Fruit fly (Drosophila melanogaster) whole organism, embryonic: ENCODE results near the gene CG16749.

Experiments
- ATbp ChIP-seq: fragments of 200-800 bp; sonication (Bioruptor generic); optimal IDR thresholded peaks from 2 replicates; lab custom pipeline; 2017; ENCODE audit warnings: missing biosample characterization, mild to moderate bottlenecking, missing genetic modification characterization, missing genetic modification reagents
- Adf1 ChIP-seq: fragments of 200-800 bp; sonication (Bioruptor generic); IDR thresholded peaks from 2 replicates; pipeline ENCODE4 v1.3.6; 2022; ENCODE audit warnings: missing biosample characterization, missing genetic modification characterization
- BEAF-32 ChIP-seq: fragments of 200-800 bp; sonication (Bioruptor generic); optimal IDR thresholded peaks from 3 replicates; lab custom pipeline; 2017; ENCODE audit warnings: missing biosample characterization, missing genetic modification characterization, mild to moderate bottlenecking, moderate library complexity, missing genetic modification reagents
- Bdp1 ChIP-seq: fragments of 200-800 bp; sonication (Bioruptor generic); optimal IDR thresholded peaks from 3 replicates; lab custom pipeline; 2016; ENCODE audit warnings: missing biosample characterization, missing genetic modification characterization
- Bgb ChIP-seq: fragments of 200-800 bp; sonication (Bioruptor generic); IDR thresholded peaks from 2 replicates; pipeline ENCODE4 v1.3.6; 2022; ENCODE audit warnings: missing biosample characterization, missing genetic modification characterization; ENCODE audit not compliant: partially characterized antibody
- CG11398 ChIP-seq: fragments of 200-800 bp; sonication (Bioruptor generic); optimal IDR thresholded peaks from 2 replicates; lab custom pipeline; 2016; ENCODE audit warnings: missing biosample characterization, missing genetic modification characterization
- CG11504 ChIP-seq: fragments of 200-800 bp; sonication (Bioruptor generic); optimal IDR thresholded peaks from 3 replicates; lab custom pipeline; 2019; ENCODE audit warnings: missing biosample characterization, mild to moderate bottlenecking, missing genetic modification characterization, moderate library complexity
- CG11560 ChIP-seq: fragments of 200-800 bp; sonication (Bioruptor generic); IDR thresholded peaks from 3 replicates; pipeline ENCODE4 v1.3.6; 2022; ENCODE audit warnings: missing biosample characterization, missing genetic modification characterization
- CG12071 ChIP-seq: fragments of 200-800 bp; sonication (Bioruptor generic); optimal IDR thresholded peaks from 3 replicates; lab custom pipeline; 2018; ENCODE audit warnings: missing biosample characterization, mild to moderate bottlenecking, missing genetic modification characterization
- CG12104 ChIP-seq: fragments of 200-800 bp; sonication (Bioruptor generic); optimal IDR thresholded peaks from 3 replicates; lab custom pipeline; 2016; ENCODE audit warnings: missing biosample characterization, missing genetic modification characterization
- CG13287 ChIP-seq: fragments of 200-800 bp; sonication (Bioruptor generic); IDR thresholded peaks from 2 replicates; pipeline ENCODE4 v1.3.6; 2022; ENCODE audit warnings: missing biosample characterization, missing genetic modification characterization; ENCODE audit not compliant: partially characterized antibody
- CG14441 ChIP-seq: fragments of 200-800 bp; sonication (Bioruptor generic); IDR thresholded peaks from 2 replicates; pipeline ENCODE4 v1.3.6; 2022; ENCODE audit warnings: missing biosample characterization, missing genetic modification characterization
- CG16815 ChIP-seq: fragments of 200-800 bp; sonication (Bioruptor generic); optimal IDR thresholded peaks from 3 replicates; lab custom pipeline; 2017; ENCODE audit warnings: missing biosample characterization, mild to moderate bottlenecking, missing genetic modification characterization
- CG17361 ChIP-seq: fragments of 200-800 bp; sonication (Bioruptor generic); IDR thresholded peaks from 3 replicates; pipeline ENCODE4 v1.3.6; 2022; ENCODE audit warnings: missing biosample characterization, missing genetic modification characterization
- CG17568 ChIP-seq: fragments of 200-800 bp; sonication (Bioruptor generic); optimal IDR thresholded peaks from 2 replicates; lab custom pipeline; 2018; ENCODE audit warnings: missing biosample characterization, mild to moderate bottlenecking, missing genetic modification characterization, moderate library complexity
- CG2129 ChIP-seq: fragments of 200-800 bp; sonication (Bioruptor generic); IDR thresholded peaks from 2 replicates; pipeline ENCODE4 v1.3.6; 2022; ENCODE audit warnings: missing biosample characterization, missing genetic modification characterization; ENCODE audit not compliant: partially characterized antibody
- CG3995 ChIP-seq: fragments of 200-800 bp; sonication (Bioruptor generic); optimal IDR thresholded peaks from 3 replicates; lab custom pipeline; 2016; ENCODE audit warnings: missing biosample characterization, missing genetic modification characterization
- CG4282 ChIP-seq: fragments of 200-800 bp; sonication (Bioruptor generic); optimal IDR thresholded peaks from 2 replicates; lab custom pipeline; 2016; ENCODE audit warnings: missing biosample characterization, missing genetic modification characterization
- CrebB ChIP-seq: fragments of 200-800 bp; sonication (Bioruptor generic); optimal IDR thresholded peaks from 3 replicates; lab custom pipeline; 2018; ENCODE audit warnings: missing biosample characterization, mild to moderate bottlenecking, missing genetic modification characterization
- Dek ChIP-seq: fragments of 200-800 bp; sonication (Bioruptor generic); optimal IDR thresholded peaks from 3 replicates; lab custom pipeline; 2019; ENCODE audit warnings: missing biosample characterization, mild to moderate bottlenecking, missing genetic modification characterization, moderate library complexity
- Hmx ChIP-seq: fragments of 200-800 bp; sonication (Bioruptor generic); optimal IDR thresholded peaks from 2 replicates; lab custom pipeline; 2016; ENCODE audit warnings: missing biosample characterization, missing genetic modification characterization
- Lhr ChIP-seq: fragments of 200-800 bp; sonication (Bioruptor generic); optimal IDR thresholded peaks from 3 replicates; lab custom pipeline; 2017; ENCODE audit warnings: mild to moderate bottlenecking, missing biosample characterization, missing genetic modification reagents, missing genetic modification characterization
- MTF-1 ChIP-seq: fragments of 200-800 bp; sonication (Bioruptor generic); optimal IDR thresholded peaks from 2 replicates; lab custom pipeline; 2018; ENCODE audit warnings: missing biosample characterization, mild to moderate bottlenecking, missing genetic modification characterization, borderline replicate concordance
- Max ChIP-seq: fragments of 200-800 bp; sonication (Bioruptor generic); optimal IDR thresholded peaks from 2 replicates; lab custom pipeline; 2016; ENCODE audit warnings: missing biosample characterization, mild to moderate bottlenecking, missing genetic modification characterization
- Opbp ChIP-seq: fragments of 200-800 bp; sonication (Bioruptor generic); IDR thresholded peaks from 3 replicates; pipeline ENCODE4 v1.3.6; 2022; ENCODE audit warnings: missing biosample characterization, missing genetic modification characterization; ENCODE audit not compliant: partially characterized antibody
- Sox102F ChIP-seq: fragments of 200-800 bp; sonication (Bioruptor generic); optimal IDR thresholded peaks from 2 replicates; lab custom pipeline; 2018; ENCODE audit warnings: missing biosample characterization, mild to moderate bottlenecking, missing genetic modification characterization, moderate library complexity
- Xrp1 ChIP-seq: fragments of 200-800 bp; sonication (Bioruptor generic); IDR thresholded peaks from 2 replicates; pipeline ENCODE4 v1.3.6; 2022; ENCODE audit warnings: missing biosample characterization, missing genetic modification characterization
- amos ChIP-seq: fragments of 200-800 bp; sonication (Bioruptor generic); IDR thresholded peaks from 2 replicates; pipeline ENCODE4 v1.3.6; 2022; ENCODE audit warnings: missing biosample characterization, missing genetic modification characterization; ENCODE audit not compliant: partially characterized antibody
- ash1 ChIP-seq: fragments of 200-800 bp; sonication (Bioruptor generic); optimal IDR thresholded peaks from 2 replicates; lab custom pipeline; 2018; ENCODE audit warnings: missing biosample characterization, mild to moderate bottlenecking, missing genetic modification characterization
- bsh ChIP-seq, 2 experiments: fragments of 200-800 bp; sonication (Bioruptor generic); optimal IDR thresholded peaks; 2 replicates each; lab custom pipeline; 2017 to 2018; ENCODE audit warnings: mild to moderate bottlenecking in 2 of 2, missing biosample characterization in 2 of 2, missing genetic modification characterization in 2 of 2, moderate library complexity in 1 of 2
- cad ChIP-seq: fragments of >200 bp; optimal IDR thresholded peaks from 2 replicates; lab custom pipeline; 2017; ENCODE audit warnings: missing biosample characterization, missing genetic modification characterization
- caup ChIP-seq: fragments of 200-800 bp; sonication (Bioruptor generic); optimal IDR thresholded peaks from 3 replicates; lab custom pipeline; 2017; ENCODE audit warnings: missing biosample characterization, mild to moderate bottlenecking, missing genetic modification characterization, moderate library complexity; ENCODE audit not compliant: severe bottlenecking
- chinmo ChIP-seq: fragments of 200-800 bp; sonication (Bioruptor generic); IDR thresholded peaks from 4 replicates; pipeline ENCODE4 v1.3.6; 2022; ENCODE audit warnings: missing biosample characterization, missing genetic modification characterization; ENCODE audit not compliant: partially characterized antibody
- crc ChIP-seq: fragments of 200-800 bp; sonication (Bioruptor generic); optimal IDR thresholded peaks from 2 replicates; lab custom pipeline; 2016; ENCODE audit warnings: missing biosample characterization, missing genetic modification characterization
- crp ChIP-seq, 2 experiments: fragments of 200-800 bp; sonication (Bioruptor generic); optimal IDR thresholded peaks; 2 replicates in 1 of 2; 3 replicates in 1 of 2; lab custom pipeline; 2017; ENCODE audit warnings: missing biosample characterization in 2 of 2, missing genetic modification characterization in 2 of 2, mild to moderate bottlenecking in 1 of 2, moderate library complexity in 1 of 2
- ems ChIP-seq: fragments of 200-800 bp; sonication (Bioruptor generic); optimal IDR thresholded peaks from 3 replicates; lab custom pipeline; 2016; ENCODE audit warnings: missing biosample characterization, missing genetic modification characterization
- eyg ChIP-seq: fragments of 200-800 bp; sonication (Bioruptor generic); optimal IDR thresholded peaks from 3 replicates; lab custom pipeline; 2016; ENCODE audit warnings: missing biosample characterization, missing genetic modification characterization
- nerfin-2 ChIP-seq: fragments of 200-800 bp; sonication (Bioruptor generic); IDR thresholded peaks from 2 replicates; pipeline ENCODE4 v1.3.6; 2022; ENCODE audit warnings: missing biosample characterization, missing genetic modification characterization; ENCODE audit not compliant: partially characterized antibody
- oc ChIP-seq: fragments of 200-800 bp; sonication (Bioruptor generic); optimal IDR thresholded peaks from 2 replicates; lab custom pipeline; 2018; ENCODE audit warnings: missing biosample characterization, mild to moderate bottlenecking, missing genetic modification characterization, moderate library complexity
- phol ChIP-seq: fragments of 200-800 bp; sonication (Bioruptor generic); optimal IDR thresholded peaks from 3 replicates; lab custom pipeline; 2018; ENCODE audit warnings: missing biosample characterization, mild to moderate bottlenecking, missing genetic modification characterization, moderate library complexity
- pros ChIP-seq: fragments of 200-800 bp; sonication (Bioruptor generic); optimal IDR thresholded peaks from 3 replicates; lab custom pipeline; 2019; ENCODE audit warnings: missing biosample characterization, mild to moderate bottlenecking, missing genetic modification characterization, moderate library complexity
- row ChIP-seq: fragments of 200-800 bp; sonication (Bioruptor generic); IDR thresholded peaks from 3 replicates; pipeline ENCODE4 v1.3.6; 2022; ENCODE audit warnings: missing biosample characterization, missing genetic modification characterization
- scrt ChIP-seq: fragments of 200-800 bp; sonication (Bioruptor generic); optimal IDR thresholded peaks from 2 replicates; lab custom pipeline; 2018; ENCODE audit warnings: missing biosample characterization, mild to moderate bottlenecking, missing genetic modification characterization, moderate library complexity
- sens ChIP-seq: fragments of 200-800 bp; sonication (Bioruptor generic); peaks from one replicate; lab custom pipeline; 2016; ENCODE audit warnings: missing biosample characterization, missing genetic modification characterization
- sna ChIP-seq: fragments of 200-800 bp; sonication (Bioruptor generic); IDR thresholded peaks from 2 replicates; pipeline ENCODE4 v1.3.6; 2022; ENCODE audit warnings: missing biosample characterization, missing genetic modification characterization; ENCODE audit not compliant: partially characterized antibody
- unpg ChIP-seq: fragments of 200-800 bp; sonication (Bioruptor generic); optimal IDR thresholded peaks from 3 replicates; lab custom pipeline; 2018; ENCODE audit warnings: missing biosample characterization, mild to moderate bottlenecking, missing genetic modification characterization, moderate library complexity

CG16749 gene

DNA sequence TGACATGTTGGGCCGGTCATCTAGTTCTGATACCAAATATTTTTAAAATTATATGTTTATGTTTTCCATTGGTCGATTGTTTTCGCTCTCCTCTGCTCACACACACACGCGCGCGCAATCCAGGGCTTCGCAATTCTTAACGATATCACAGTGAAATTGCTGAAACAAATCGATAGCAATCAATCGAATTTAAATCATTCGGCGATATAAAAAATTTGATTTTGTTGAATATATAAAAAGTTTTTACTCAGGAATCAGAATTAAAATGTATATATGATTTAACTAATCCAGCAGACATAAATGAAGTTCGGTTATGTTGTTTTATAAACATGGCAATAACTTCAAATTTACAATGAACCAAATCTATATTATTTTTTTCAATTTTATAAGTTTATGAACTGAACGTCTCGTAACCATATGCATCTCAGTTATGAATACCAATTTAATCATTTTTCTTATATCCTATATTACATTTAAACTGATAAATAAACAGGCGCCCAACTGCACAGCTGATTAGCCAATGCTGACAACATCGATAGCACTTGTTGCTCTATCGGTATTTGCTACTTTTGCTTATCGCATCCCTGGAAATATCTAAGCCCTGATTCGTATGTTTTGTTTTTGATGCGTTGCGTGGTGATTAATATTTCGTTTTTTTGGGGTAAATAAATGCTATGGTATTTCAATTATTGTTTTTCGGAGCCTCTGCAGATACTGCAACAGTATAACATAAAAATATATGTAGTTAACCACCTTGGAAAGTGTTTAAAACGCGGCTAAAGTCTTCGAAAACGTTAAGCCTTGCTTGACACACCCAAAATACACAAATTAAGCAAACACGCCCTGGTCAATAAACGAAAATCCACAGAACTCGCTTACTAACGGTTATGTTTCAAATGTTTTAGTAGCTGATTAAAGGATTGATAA lies 3.2 kb upstream of the CG16749 start, which contains the start of the genes Aduk and pasi2 (continued):
- TF ChIP-seq phol (peak; percentile 11), chinmo (GFP tag; lab: Robert Waterston, UW) (0 out of 4 replicates have a peak, but pooled peaks have one; percentile 70), nerfin-2 (GFP tag; lab: Robert Waterston, UW) (peak; percentile 11; the same call in 1 of the 2 replicates), ems (GFP tag; lab: Kevin White, UChicago) (no peak), CG11398 (GFP tag; lab: Kevin White, UChicago) (no peak), Opbp (peak; percentile 83), bsh (GFP tag; optimal IDR thresholded peaks at IDR 0.05; lab: Kevin White, UChicago) (no peak), CG11560 (tag; lab: Robert Waterston, UW) (no peak), CG17361 (GFP tag; lab: Robert Waterston, UW) (peak; percentile 74; the same call in 2 of the 3 replicates), crc (no peak), ATbp (GFP tag; lab: Kevin White, UChicago) (no peak), CG14441 (no peak), cad (GFP tag; lab: Kevin White, UChicago) (no peak), CG16815 (GFP tag; lab: Kevin White, UChicago) (no peak), BEAF-32 (GFP tag; lab: Kevin White, UChicago) (peak; percentile 87), caup (GFP tag; lab: Kevin White, UChicago) (peak; percentile 6), CrebB (tag; lab: Kevin White, UChicago) (no peak), amos (GFP tag; lab: Robert Waterston, UW) (peak; percentile 80; the same call in 1 of the 2 replicates), sna (GFP tag; lab: Robert Waterston, UW) (peak; percentile 36; the same call in 1 of the 2 replicates), oc (tag; lab: Kevin White, UChicago) (peak; percentile 33), Bgb (GFP tag; lab: Robert Waterston, UW) (peak; percentile 82), Xrp1 (GFP tag; lab: Robert Waterston, UW) (no peak), Dek (peak; percentile 43), Bdp1 (GFP tag; lab: Kevin White, UChicago) (no peak), CG12104 (GFP tag; lab: Kevin White, UChicago) (peak; percentile 25), Hmx (GFP tag; lab: Kevin White, UChicago) (no peak), unpg (GFP tag; lab: Kevin White, UChicago) (no peak), scrt (GFP tag; lab: Kevin White, UChicago) (peak; percentile 96), Lhr (GFP tag; lab: Kevin White, UChicago) (no peak), ash1 (GFP tag; lab: Kevin White, UChicago) (no peak), CG17568 (GFP tag; lab: Kevin White, UChicago) (no peak), CG2129 (GFP tag; lab: Robert Waterston, UW) (peak; percentile 38), crp (GFP tag; optimal IDR thresholded peaks at IDR 0.05; lab: Kevin White, UChicago) (peak; percentile 74 to 97), sens (GFP tag; lab: Kevin White, UChicago) (peak; percentile 79), eyg (GFP tag; lab: Kevin White, UChicago) (no peak), pros (GFP tag; lab: Kevin White, UChicago) (no peak), CG13287 (GFP tag; lab: Robert Waterston, UW) (peak; percentile 82), row (GFP tag; lab: Robert Waterston, UW) (peak; percentile 40; the same call in 2 of the 3 replicates), Max (no peak), MTF-1 (GFP tag; lab: Kevin White, UChicago) (no peak), CG12071 (no peak), CG3995 (peak; percentile 85), CG4282 (GFP tag; lab: Kevin White, UChicago) (no peak), Adf1 (GFP tag; lab: Robert Waterston, UW) (peak; percentile 76), CG11504 (tag; lab: Kevin White, UChicago) (peak; percentile 9), Sox102F (GFP tag; lab: Kevin White, UChicago) (no peak)
